Fruit fly (Drosophila melanogaster) whole organism, adult: Measurements from ENCODE around the gene CG42781.

ENCODE experiments used
- CG11617 ChIP-seq: fragments of 200-800 bp; sonication (Bioruptor generic); optimal IDR thresholded peaks from 2 replicates; lab custom pipeline; 2017; ENCODE audit warnings: mild to moderate bottlenecking, missing biosample characterization, missing genetic modification reagents, missing genetic modification characterization
- CG33017 ChIP-seq: fragments of 200-800 bp; sonication (Bioruptor generic); optimal IDR thresholded peaks from 2 replicates; lab custom pipeline; 2018; ENCODE audit warnings: missing biosample characterization, mild to moderate bottlenecking, missing genetic modification characterization, moderate library complexity
- CG7045 ChIP-seq: fragments of 200-800 bp; sonication (Bioruptor generic); optimal IDR thresholded peaks from 2 replicates; lab custom pipeline; 2017; ENCODE audit warnings: missing biosample characterization, mild to moderate bottlenecking, missing genetic modification characterization
- Crg-1 ChIP-seq: fragments of 200-800 bp; sonication (Bioruptor generic); optimal IDR thresholded peaks from 2 replicates; lab custom pipeline; 2016; ENCODE audit warnings: missing biosample characterization, missing genetic modification characterization
- Hr96 ChIP-seq: fragments of 200-800 bp; sonication (Bioruptor generic); optimal IDR thresholded peaks from 2 replicates; lab custom pipeline; 2016; ENCODE audit warnings: missing biosample characterization, missing genetic modification characterization
- Mnt ChIP-seq: fragments of 200-800 bp; sonication (Bioruptor generic); optimal IDR thresholded peaks from 2 replicates; lab custom pipeline; 2016; ENCODE audit warnings: missing biosample characterization, mild to moderate bottlenecking, missing genetic modification characterization
- ovo ChIP-seq: fragments of 200-800 bp; sonication (Bioruptor generic); optimal IDR thresholded peaks from 2 replicates; lab custom pipeline; 2016; ENCODE audit warnings: missing biosample characterization, missing genetic modification characterization
- pad ChIP-seq: fragments of 200-800 bp; sonication (Bioruptor generic); optimal IDR thresholded peaks from 3 replicates; lab custom pipeline; 2017; ENCODE audit warnings: missing biosample characterization, missing genetic modification characterization, mild to moderate bottlenecking, moderate library complexity, missing genetic modification reagents

dm6 chrX:7334801-7335176 lies 48.0 kb downstream of the CG42781 start:
- TF ChIP-seq Mnt (GFP tag; lab: Kevin White, UChicago), result no peak
- no peak for TF ChIP-seq CG11617 (GFP tag; lab: Kevin White, UChicago)
- TF ChIP-seq Hr96 (GFP tag; lab: Kevin White, UChicago), result no peak
- TF ChIP-seq ovo (GFP tag; lab: Kevin White, UChicago), result no peak
- TF ChIP-seq Crg-1 (GFP tag; lab: Kevin White, UChicago), result no peak
- TF ChIP-seq CG7045 (GFP tag; lab: Kevin White, UChicago), result no peak
- no peak for TF ChIP-seq CG33017
- TF ChIP-seq pad (GFP tag; lab: Kevin White, UChicago), result no peak
